Worm (Caenorhabditis elegans) whole organism, L2 larva: ENCODE data around the gene F07H5.13.
A peak's percentile ranks its signal among the peaks of the same experiment; 100 is the strongest.

Experiments used
- aly-2 ChIP-seq: fragments of 150-350 bp; optimal IDR thresholded peaks from 2 replicates; lab custom pipeline; 2014; ENCODE audit warnings: missing biosample characterization, missing genetic modification characterization
- ama-1 ChIP-seq: fragments of 150-350 bp; optimal IDR thresholded peaks from 2 replicates; lab custom pipeline; 2018; ENCODE audit warnings: inconsistent platforms
- ceh-16 ChIP-seq: fragments of 150-350 bp; optimal IDR thresholded peaks from 2 replicates; lab custom pipeline; 2014; ENCODE audit warnings: missing biosample characterization, missing genetic modification characterization
- egl-27 ChIP-seq: sonication (generic microtip); optimal IDR thresholded peaks from 3 replicates; lab custom pipeline; 2017; ENCODE audit warnings: missing biosample characterization, missing genetic modification reagents, missing genetic modification characterization
- elt-1 ChIP-seq: fragments of 150-350 bp; optimal IDR thresholded peaks from 2 replicates; lab custom pipeline; 2014; ENCODE audit warnings: missing biosample characterization, missing genetic modification characterization
- fos-1 ChIP-seq: fragments of 150-350 bp; optimal IDR thresholded peaks from 2 replicates; lab custom pipeline; 2014; ENCODE audit warnings: missing biosample characterization, missing genetic modification characterization
- lin-13 ChIP-seq: fragments of 150-350 bp; optimal IDR thresholded peaks from 2 replicates; lab custom pipeline; 2014; ENCODE audit warnings: missing biosample characterization, missing genetic modification reagents, missing genetic modification characterization
- nhr-10 ChIP-seq: sonication (generic microtip); optimal IDR thresholded peaks from 2 replicates; lab custom pipeline; 2017; ENCODE audit warnings: missing biosample characterization, missing genetic modification characterization
- nhr-237 ChIP-seq: fragments of 150-350 bp; optimal IDR thresholded peaks from 2 replicates; lab custom pipeline; 2014; ENCODE audit warnings: missing biosample characterization, missing genetic modification characterization
- nhr-77 ChIP-seq: fragments of 150-350 bp; optimal IDR thresholded peaks from 2 replicates; lab custom pipeline; 2014; ENCODE audit warnings: missing biosample characterization, missing genetic modification characterization
- snpc-4 ChIP-seq: fragments of 150-350 bp; optimal IDR thresholded peaks from 2 replicates; lab custom pipeline; 2014; ENCODE audit warnings: missing biosample characterization, missing genetic modification characterization
- ztf-4 ChIP-seq: fragments of 150-350 bp; optimal IDR thresholded peaks from 2 replicates; lab custom pipeline; 2014; ENCODE audit warnings: missing biosample characterization, missing genetic modification characterization

- TF ChIP-seq aly-2 (no peak), lin-13 (GFP tag; lab: Kevin White, UChicago) (no peak), nhr-77 (no peak), nhr-10 (tag; lab: Kevin White, UChicago) (no peak), fos-1 (peak; percentile 3), snpc-4 (tag; lab: Kevin White, UChicago) (no peak), elt-1 (tag; lab: Kevin White, UChicago) (no peak), ama-1 (lab: Kevin White, UChicago) (no peak), egl-27 (tag; lab: Kevin White, UChicago) (no peak), nhr-237 (tag; lab: Kevin White, UChicago) (no peak), ztf-4 (no peak), ceh-16 (tag; lab: Kevin White, UChicago) (no peak)
These were observed 25.2 kb upstream of the F07H5.13 start for ce11 chrII:8765131-8765530.
